Worm (Caenorhabditis elegans): ENCODE results near the gene C14A4.13.

DNA sequence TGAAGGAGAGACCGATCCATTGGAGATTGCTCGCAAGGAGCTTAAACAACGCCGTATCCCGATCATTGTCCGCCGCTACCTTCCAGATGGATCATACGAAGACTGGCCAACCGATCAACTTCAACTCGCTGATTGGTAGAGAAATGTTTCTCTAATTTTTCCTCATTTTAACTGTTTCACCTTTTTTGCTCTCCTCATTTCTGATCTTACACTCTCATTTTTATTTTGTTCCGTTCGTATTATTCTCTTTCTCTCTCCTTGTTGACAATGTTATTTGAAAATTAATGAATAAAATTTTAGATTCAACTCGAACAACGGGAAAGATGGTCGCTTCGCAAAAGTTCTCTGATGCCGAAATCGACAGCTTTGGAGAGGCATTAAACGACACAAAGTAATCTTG is 38.6 kb upstream of the C14A4.13 start, which contains the start of gene dohh-1:
- TF ChIP-seq mab-5 (tag; optimal IDR thresholded peaks at IDR 0.05) (no peak), mep-1 (tag; optimal IDR thresholded peaks at IDR 0.05) (no peak), nhr-237 (tag; optimal IDR thresholded peaks at IDR 0.05) (no peak), nhr-28 (tag; optimal IDR thresholded peaks at IDR 0.05) (no peak)

All from whole organism, mixed stage, embryonic.